Worm (Caenorhabditis elegans): ENCODE measurements around the gene B0563.5.

DNA sequence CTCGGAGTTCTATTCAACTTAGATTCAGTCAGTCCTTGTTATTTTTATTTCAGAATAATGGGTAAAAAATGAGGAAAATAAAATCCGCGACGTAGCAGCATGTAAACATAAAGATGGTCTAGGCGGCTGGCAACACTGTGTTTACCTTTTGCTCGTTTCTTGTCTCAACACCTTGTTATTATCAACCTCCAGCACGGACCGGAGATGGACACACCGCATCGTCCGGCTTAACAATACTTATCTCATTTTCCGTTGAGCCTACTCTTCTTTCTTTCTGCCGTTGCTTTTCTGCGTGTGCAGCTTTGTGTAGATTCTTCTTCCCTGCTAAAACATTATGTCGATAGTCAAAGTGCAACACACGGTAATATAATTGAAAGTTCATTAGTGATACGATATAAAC is 42.9 kb upstream of the B0563.5 start:
- TF ChIP-seq flt-1 (GFP tag; IDR thresholded peaks at IDR 0.05): no peak
- no peak for TF ChIP-seq ztf-23 (GFP tag; IDR thresholded peaks at IDR 0.05)
- TF ChIP-seq tab-1 (GFP tag; IDR thresholded peaks at IDR 0.05): no peak
- TF ChIP-seq ztf-29 (GFP tag; IDR thresholded peaks at IDR 0.05): no peak
- no peak for TF ChIP-seq med-1 (GFP tag; optimal IDR thresholded peaks at IDR 0.05; ENCODE audit: insufficient read depth)
